Worm (Caenorhabditis elegans): ENCODE measurements around the gene ncs-5.

Gene ncs-5

DNA sequence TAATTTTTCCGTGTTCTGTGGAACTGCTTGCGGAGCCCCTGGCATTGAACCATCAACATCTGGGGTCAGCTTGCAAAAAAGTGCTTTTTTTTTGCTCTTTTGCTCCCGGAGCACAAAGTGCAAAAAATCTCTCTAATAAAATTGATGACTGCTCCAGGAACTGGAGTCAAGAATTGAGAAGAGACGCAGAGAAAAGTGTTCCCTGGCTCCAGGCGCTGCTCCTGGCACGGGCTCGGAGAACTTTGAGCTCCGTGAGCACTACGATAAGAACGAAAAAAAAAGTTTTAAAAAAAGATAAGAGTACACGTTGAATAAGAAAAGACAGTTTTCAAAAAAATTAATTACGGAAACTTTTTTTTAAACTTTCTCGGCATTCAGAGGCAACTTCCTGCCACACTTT, 36.8 kb upstream of the ncs-5 start:
- TF ChIP-seq dsc-1 (tag; optimal IDR thresholded peaks at IDR 0.05) (peak; percentile 31), ceh-63 (GFP tag; optimal IDR thresholded peaks at IDR 0.05) (no peak), hlh-17 (GFP tag; optimal IDR thresholded peaks at IDR 0.05; ENCODE audit: borderline replicate concordance) (no peak), mdl-1 (tag; optimal IDR thresholded peaks at IDR 0.05) (no peak), C04F5.9 (tag; optimal IDR thresholded peaks at IDR 0.05) (no peak), pag-3 (tag; optimal IDR thresholded peaks at IDR 0.05; ENCODE audit: borderline replicate concordance, insufficient read depth) (no peak), nhr-12 (tag; optimal IDR thresholded peaks at IDR 0.05) (no peak)

DNA sequence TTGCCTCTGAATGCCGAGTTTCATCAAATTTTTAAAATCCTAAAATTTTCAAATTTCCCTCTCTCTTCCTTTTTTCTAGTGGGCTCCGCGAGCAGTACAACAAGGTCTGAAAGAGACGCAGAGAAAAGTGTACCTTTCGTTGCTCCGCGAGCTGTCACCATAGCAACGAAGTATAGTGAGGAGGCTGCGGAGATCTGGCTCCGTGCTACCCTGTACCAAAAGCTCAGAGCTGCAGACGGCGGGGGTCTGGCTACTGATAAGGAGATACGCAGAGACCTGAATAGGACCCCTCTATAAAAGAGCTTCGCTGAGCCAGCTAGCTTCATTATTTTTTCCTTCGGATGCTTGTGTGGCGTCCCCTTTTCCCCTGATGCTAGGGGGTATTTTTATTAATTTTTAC, 36.1 kb upstream of the ncs-5 start, which contains the start of gene Y17D7B.10:
TSS of gene Y17D7B.10 (plus strand) at position 243 of the 400 bp plus-strand sequence.
- peak; percentile 25 for TF ChIP-seq dsc-1 (tag; optimal IDR thresholded peaks at IDR 0.05)
- no peak for TF ChIP-seq efl-1 (optimal IDR thresholded peaks at IDR 0.05)
- peak in 1 of 2 experiments; percentile 89 for TF ChIP-seq efl-1 (GFP tag; optimal IDR thresholded peaks at IDR 0.05 in 1 of 2)
- TF ChIP-seq elt-3 (tag; optimal IDR thresholded peaks at IDR 0.05): no peak
- no peak for TF ChIP-seq lsy-2 (tag; optimal IDR thresholded peaks at IDR 0.05)
- TF ChIP-seq sup-37 (GFP tag; optimal IDR thresholded peaks at IDR 0.05): no peak
- TF ChIP-seq sox-4 (tag; optimal IDR thresholded peaks at IDR 0.05): peak; percentile 1
- TF ChIP-seq C34B4.2 (tag; optimal IDR thresholded peaks at IDR 0.05): no peak
- no peak for TF ChIP-seq ceh-8 (GFP tag; optimal IDR thresholded peaks at IDR 0.05)
- TF ChIP-seq nhr-47 (tag; optimal IDR thresholded peaks at IDR 0.05): peak; percentile 35
- peak; percentile 64 for TF ChIP-seq fkh-8 (tag; optimal IDR thresholded peaks at IDR 0.05)

DNA sequence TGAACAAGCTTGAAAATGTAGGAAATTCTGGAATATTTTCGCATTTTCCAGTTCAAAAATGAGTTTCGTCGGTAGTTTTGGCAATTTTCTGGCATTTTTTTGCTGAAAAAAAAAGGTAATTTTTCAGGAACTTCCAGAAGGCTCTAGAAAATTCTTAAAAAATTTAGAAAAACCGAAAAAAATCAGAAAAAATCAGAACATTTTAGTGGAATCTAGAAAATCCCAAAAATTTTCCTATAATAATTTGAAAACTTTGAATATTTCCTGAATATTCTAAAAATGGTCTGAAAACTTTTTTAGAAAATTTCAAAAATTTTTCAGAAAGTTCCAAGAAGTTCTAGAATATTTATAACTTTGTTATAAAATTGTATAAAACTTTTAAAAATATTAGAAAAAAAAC, 32.9 kb upstream of the ncs-5 start, which contains the start of gene Y17D7B.3:
TSS of gene Y17D7B.3 (minus strand) at position 101 of the 400 bp plus-strand sequence.
- TF ChIP-seq nhr-71 (tag; optimal IDR thresholded peaks at IDR 0.05): no peak
- TF ChIP-seq grh-1 (GFP tag; IDR thresholded peaks at IDR 0.05): no peak
- TF ChIP-seq dpl-1 (GFP tag; optimal IDR thresholded peaks at IDR 0.05): no peak
- no peak for TF ChIP-seq hlh-17 (GFP tag; optimal IDR thresholded peaks at IDR 0.05; ENCODE audit: borderline replicate concordance)
- no peak for TF ChIP-seq unc-98 (GFP tag; IDR thresholded peaks at IDR 0.05)
- no peak for TF ChIP-seq unc-30 (tag; optimal IDR thresholded peaks at IDR 0.05)
- no peak for TF ChIP-seq mep-1 (tag; optimal IDR thresholded peaks at IDR 0.05)
- TF ChIP-seq tlp-1 (tag; optimal IDR thresholded peaks at IDR 0.05): no peak
- TF ChIP-seq elt-3 (tag; optimal IDR thresholded peaks at IDR 0.05): no peak
- no peak for TF ChIP-seq mef-2 (tag; optimal IDR thresholded peaks at IDR 0.05)
- no peak for TF ChIP-seq nhr-20 (tag; optimal IDR thresholded peaks at IDR 0.05)
- no peak for TF ChIP-seq lir-3 (tag; optimal IDR thresholded peaks at IDR 0.05; ENCODE audit: poor library complexity)
- TF ChIP-seq C04F5.9 (tag; optimal IDR thresholded peaks at IDR 0.05): no peak
- TF ChIP-seq lin-39 (tag; optimal IDR thresholded peaks at IDR 0.05): no peak
- TF ChIP-seq irx-1 (tag; optimal IDR thresholded peaks at IDR 0.05): no peak
- TF ChIP-seq sox-4 (tag; optimal IDR thresholded peaks at IDR 0.05): no peak
- TF ChIP-seq nhr-84 (tag; optimal IDR thresholded peaks at IDR 0.05): no peak
- TF ChIP-seq lin-14 (GFP tag; optimal IDR thresholded peaks at IDR 0.05): no peak

DNA sequence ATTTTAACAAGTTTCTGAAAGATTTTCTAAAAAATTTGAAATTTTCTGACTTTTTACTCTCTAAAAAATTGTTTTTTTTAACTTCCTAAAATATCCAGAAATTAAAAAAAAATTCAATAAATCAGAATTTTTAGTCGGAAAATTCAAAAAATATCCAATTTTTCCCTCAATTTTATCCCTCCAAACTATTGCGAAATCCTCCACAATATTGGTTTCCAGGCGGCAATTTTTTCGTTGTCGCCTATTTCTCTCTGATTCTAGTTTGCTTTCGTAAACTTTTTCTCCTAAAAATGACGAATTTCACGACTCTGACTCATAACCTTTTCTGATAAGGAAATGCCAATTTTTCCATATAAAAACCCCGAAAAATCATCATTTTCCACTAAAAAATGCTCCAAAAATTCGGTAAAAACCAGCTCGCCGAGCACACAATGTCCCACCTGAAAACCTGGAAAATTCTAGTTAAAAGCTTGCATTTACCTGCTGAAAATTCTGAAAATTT, 32.1 kb upstream of the ncs-5 start, which contains the start of gene Y17D7B.2:
TSS of gene Y17D7B.2 (plus strand) at position 323 of the 502 bp plus-strand sequence.
- TF ChIP-seq nhr-12 (tag; optimal IDR thresholded peaks at IDR 0.05): no peak
- TF ChIP-seq ceh-88 (GFP tag; IDR thresholded peaks at IDR 0.05): no peak
- TF ChIP-seq zip-4 (GFP tag; optimal IDR thresholded peaks at IDR 0.05): peak; percentile 36

DNA sequence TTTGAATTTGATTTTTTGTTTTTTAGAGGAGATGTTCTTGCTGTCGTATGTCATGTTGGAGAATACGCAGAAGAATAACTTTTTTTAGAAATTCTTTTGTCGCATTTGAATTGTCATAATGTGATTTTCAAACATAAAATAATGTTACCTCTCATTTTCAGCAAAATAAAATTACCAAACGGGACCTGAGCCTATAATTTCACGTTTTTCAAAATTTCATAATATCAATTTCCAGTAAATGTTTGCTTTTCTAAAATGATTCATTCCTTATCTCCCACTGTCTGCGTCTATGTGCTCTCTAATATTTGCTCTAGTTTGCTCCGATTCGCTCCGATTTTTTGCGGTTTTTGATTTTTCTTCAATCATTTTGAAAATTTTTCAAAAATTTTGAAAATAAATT, 28.9 kb upstream of the ncs-5 start, which contains the start of gene nhr-231:
TSS of gene nhr-231 (plus strand) at position 301 of the 400 bp plus-strand sequence.
- TF ChIP-seq lin-15B (tag; optimal IDR thresholded peaks at IDR 0.05) (no peak), fos-1 (tag; optimal IDR thresholded peaks at IDR 0.05) (no peak), egl-13 (tag; optimal IDR thresholded peaks at IDR 0.05) (no peak), nhr-77 (tag; optimal IDR thresholded peaks at IDR 0.05) (no peak), sup-37 (GFP tag; optimal IDR thresholded peaks at IDR 0.05) (no peak), mef-2 (tag; optimal IDR thresholded peaks at IDR 0.05) (no peak), ceh-63 (GFP tag; optimal IDR thresholded peaks at IDR 0.05) (no peak), lin-14 (GFP tag; optimal IDR thresholded peaks at IDR 0.05) (no peak), alr-1 (tag; optimal IDR thresholded peaks at IDR 0.05; ENCODE audit: borderline replicate concordance) (no peak), nhr-76 (tag; optimal IDR thresholded peaks at IDR 0.05) (no peak), dsc-1 (tag; optimal IDR thresholded peaks at IDR 0.05) (no peak), pqm-1 (tag; optimal IDR thresholded peaks at IDR 0.05) (no peak), lin-35 (GFP tag; optimal IDR thresholded peaks at IDR 0.05) (no peak), C16A3.4 (tag; optimal IDR thresholded peaks at IDR 0.05) (no peak), nhr-71 (tag; optimal IDR thresholded peaks at IDR 0.05) (no peak), tbx-2 (tag; optimal IDR thresholded peaks at IDR 0.05) (no peak)

All from whole organism, L1 larva.